Worm (Caenorhabditis elegans) whole organism, early embryonic: ENCODE results near the gene tmem-258.

Experiments
- B0310.2 ChIP-seq: sonication (generic microtip); optimal IDR thresholded peaks from 2 replicates; lab custom pipeline; 2016; ENCODE audit warnings: mild to moderate bottlenecking, missing genetic modification characterization, missing compliant biosample characterization
- aly-1 ChIP-seq: sonication (generic microtip); optimal IDR thresholded peaks from 2 replicates; lab custom pipeline; 2016; ENCODE audit warnings: missing genetic modification characterization, missing compliant biosample characterization
- ama-1 ChIP-seq: fragments of 150-350 bp; optimal IDR thresholded peaks from 2 replicates; lab custom pipeline; 2014
- ceh-13 ChIP-seq: fragments of 200-800 bp; sonication (Bioruptor generic); optimal IDR thresholded peaks from 2 replicates; lab custom pipeline; 2018; ENCODE audit warnings: mild to moderate bottlenecking, missing genetic modification characterization, missing compliant biosample characterization
- flt-1 ChIP-seq: fragments of 200-800 bp; sonication (Bioruptor generic); IDR thresholded peaks from 2 replicates; pipeline ENCODE4 v1.3.6; 2022; ENCODE audit warnings: missing genetic modification characterization, missing compliant biosample characterization
- hmbx-1 ChIP-seq: sonication (generic microtip); optimal IDR thresholded peaks from 2 replicates; lab custom pipeline; 2016; ENCODE audit warnings: mild to moderate bottlenecking, missing genetic modification characterization, missing compliant biosample characterization
- hnd-1 ChIP-seq: sonication (generic microtip); optimal IDR thresholded peaks from 2 replicates; lab custom pipeline; 2016; ENCODE audit warnings: missing genetic modification characterization, missing compliant biosample characterization
- pes-1 ChIP-seq: fragments of 200-800 bp; sonication (Bioruptor generic); IDR thresholded peaks from 2 replicates; pipeline ENCODE4 v1.3.6; 2022; ENCODE audit warnings: missing genetic modification reagents, missing genetic modification characterization, missing compliant biosample characterization
- scrt-1 ChIP-seq: fragments of 200-800 bp; sonication (Bioruptor generic); IDR thresholded peaks from 2 replicates; pipeline ENCODE4 v1.3.6; 2022; ENCODE audit warnings: missing genetic modification characterization, missing compliant biosample characterization
- tbx-37 ChIP-seq: fragments of 200-800 bp; sonication (Bioruptor generic); conservative IDR thresholded peaks from 2 replicates; pipeline ENCODE4 v1.3.6; 2022; ENCODE audit warnings: missing genetic modification reagents, missing genetic modification characterization, missing compliant biosample characterization

DNA sequence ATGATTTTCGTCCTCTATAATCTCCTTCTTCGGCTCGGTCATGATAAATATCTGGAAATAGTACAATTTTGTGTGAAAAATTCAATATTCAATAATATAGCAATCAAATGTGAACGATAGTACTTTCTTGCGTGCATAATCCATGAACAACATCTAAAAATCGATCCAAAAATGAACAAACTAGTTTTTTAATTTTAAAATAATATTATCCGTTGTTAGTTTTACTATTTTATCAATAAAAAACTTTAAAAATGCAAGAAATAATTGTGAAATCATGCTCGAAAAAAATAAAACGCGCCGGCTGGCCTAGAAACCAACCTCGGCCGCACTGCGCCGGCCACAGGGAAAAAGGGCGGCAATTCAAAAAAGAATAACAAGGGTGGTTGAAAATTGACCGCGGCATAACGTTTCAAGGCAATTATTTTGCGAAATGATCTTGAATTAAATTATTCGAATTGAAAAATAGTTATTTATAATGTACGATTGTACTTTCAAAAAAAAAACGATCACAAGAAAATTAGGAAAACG is 21.7 kb downstream of the tmem-258 start, which contains the start of gene mys-1:
- TF ChIP-seq ceh-13 (GFP tag; lab: Kevin White, UChicago) (no peak), B0310.2 (tag; lab: Kevin White, UChicago) (no peak), tbx-37 (GFP tag; lab: Robert Waterston, UW) (peak; percentile 67), flt-1 (no peak), ama-1 (no peak), hmbx-1 (no peak), aly-1 (tag; lab: Kevin White, UChicago) (no peak), hnd-1 (no peak), scrt-1 (GFP tag; lab: Robert Waterston, UW) (no peak), pes-1 (GFP tag; lab: Robert Waterston, UW) (no peak; the same call in 1 of the 2 replicates)
